Worm (Caenorhabditis elegans) whole organism, late embryonic: ENCODE results near the gene C03E10.3.

Experiments used
- ceh-9 ChIP-seq: sonication (generic microtip); optimal IDR thresholded peaks from 2 replicates; lab custom pipeline; 2016; ENCODE audit warnings: mild to moderate bottlenecking, missing genetic modification characterization, inconsistent platforms, missing compliant biosample characterization
- elt-2 ChIP-seq: sonication (generic microtip); optimal IDR thresholded peaks from 2 replicates; lab custom pipeline; 2016; ENCODE audit warnings: missing genetic modification reagents, missing genetic modification characterization, missing compliant biosample characterization
- hlh-30 ChIP-seq: sonication (generic microtip); optimal IDR thresholded peaks from 2 replicates; lab custom pipeline; 2017; ENCODE audit warnings: antibody characterized with exemption, missing genetic modification characterization, missing compliant biosample characterization; ENCODE audit not compliant: insufficient read depth
- pha-4 ChIP-seq: fragments of 150-350 bp; optimal IDR thresholded peaks from 2 replicates; lab custom pipeline; 2018; ENCODE audit warnings: missing biosample characterization, missing genetic modification reagents, missing genetic modification characterization
- rnt-1 ChIP-seq: sonication (generic microtip); optimal IDR thresholded peaks from 2 replicates; lab custom pipeline; 2016; ENCODE audit warnings: missing genetic modification characterization, missing compliant biosample characterization
- unc-55 ChIP-seq: sonication (generic microtip); optimal IDR thresholded peaks from 2 replicates; lab custom pipeline; 2017; ENCODE audit warnings: missing biosample characterization, missing genetic modification reagents, missing genetic modification characterization

DNA sequence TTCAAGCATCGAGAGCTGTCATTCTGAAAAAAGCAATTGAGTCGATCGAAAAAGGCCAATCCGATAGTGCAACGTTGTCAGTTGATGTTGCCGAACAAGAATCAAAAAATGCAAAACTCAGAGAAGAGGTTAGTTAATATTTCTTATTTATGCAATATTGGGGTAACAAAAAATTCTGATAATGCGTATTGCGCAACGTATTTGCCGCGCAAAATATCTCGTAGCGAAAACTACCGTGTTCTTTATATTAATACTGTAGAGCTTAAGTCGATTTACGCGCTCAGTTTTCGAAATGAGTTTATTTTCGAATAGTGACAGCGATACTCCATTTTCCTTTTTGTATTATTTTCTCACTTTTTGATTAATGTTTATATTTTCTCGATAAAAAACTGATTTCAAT lies 41.2 kb upstream of the C03E10.3 start:
- no peak for TF ChIP-seq rnt-1 (tag; lab: Kevin White, UChicago)
- TF ChIP-seq hlh-30, result no peak
- TF ChIP-seq unc-55 (GFP tag; lab: Kevin White, UChicago), result no peak
- TF ChIP-seq elt-2, result no peak
- no peak for TF ChIP-seq pha-4 (tag; lab: Kevin White, UChicago)
- TF ChIP-seq ceh-9 (tag; lab: Kevin White, UChicago), result no peak
